Fruit fly (Drosophila melanogaster) S2 (cell line): Measurements from ENCODE around the gene tio.

Source experiments
- CG8478 ChIP-seq: fragments of >200 bp; optimal IDR thresholded peaks from 2 replicates; lab custom pipeline; 2018
- CTCF ChIP-seq, 2 experiments: fragments of >200 bp; optimal IDR thresholded peaks; 2 replicates each; lab custom pipeline; 2018

DNA sequence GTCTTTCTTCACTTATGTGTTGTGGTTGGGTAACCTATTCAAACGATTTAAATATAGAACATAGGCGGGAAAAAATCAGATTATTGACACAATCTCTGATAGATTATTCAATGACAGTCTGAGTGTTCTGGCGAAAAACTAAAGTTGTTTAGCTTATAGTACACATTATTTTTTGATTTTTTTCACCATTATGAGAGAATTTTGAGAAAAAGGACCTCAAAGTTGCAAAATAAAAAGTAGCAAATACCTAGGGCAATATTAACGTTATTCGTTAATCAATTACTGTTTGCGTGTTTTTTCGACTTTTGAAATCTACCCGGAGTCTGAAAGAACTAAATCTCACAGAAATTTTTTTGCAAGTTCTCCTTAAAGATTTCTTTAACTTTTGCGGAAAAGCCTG is 35.2 kb downstream of the tio start, which contains the start of gene CG34173:
- TF ChIP-seq CTCF (optimal IDR thresholded peaks at IDR 0.05; lab: Kevin White, UChicago) (no peak), CG8478 (no peak)
